Fruit fly (Drosophila melanogaster): Measurements from ENCODE around the gene CG18641.

DNA sequence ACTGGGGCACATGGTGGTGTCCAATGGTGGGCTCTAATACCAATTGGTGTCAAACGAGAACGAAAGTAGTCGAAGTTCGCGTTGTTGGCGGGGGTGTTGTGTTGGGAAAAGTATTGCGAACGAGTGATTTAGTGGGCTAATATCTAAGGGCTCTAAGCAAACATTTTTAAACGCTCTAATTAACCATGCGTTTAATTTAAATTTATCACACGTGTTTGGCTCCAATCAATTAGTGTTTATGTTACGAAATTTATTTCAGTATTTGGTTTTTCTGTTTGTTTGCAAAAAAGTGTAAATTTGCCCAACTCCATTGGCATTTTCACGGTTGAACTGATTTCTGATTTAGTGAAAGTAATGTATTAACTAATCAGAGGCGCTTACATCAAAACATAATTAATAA lies 4.8 kb upstream of the CG18641 start, which contains the start of gene CG34447:
- no peak for TF ChIP-seq h (GFP tag; optimal IDR thresholded peaks at IDR 0.05)
- no peak for TF ChIP-seq lola (GFP tag; optimal IDR thresholded peaks at IDR 0.05)
- no peak for TF ChIP-seq psq (GFP tag; optimal IDR thresholded peaks at IDR 0.05)
- TF ChIP-seq dsf (GFP tag; optimal IDR thresholded peaks at IDR 0.05; ENCODE audit: borderline replicate concordance): no peak
- TF ChIP-seq pan (optimal IDR thresholded peaks at IDR 0.05): no peak
- no peak for TF ChIP-seq CG32264 (GFP tag; optimal IDR thresholded peaks at IDR 0.05)
- no peak for TF ChIP-seq Sp1 (GFP tag; optimal IDR thresholded peaks at IDR 0.05)

Measured in whole organism, wandering third instar larva.